Fruit fly (Drosophila melanogaster) whole organism, prepupa: ENCODE measurements around the gene CG15386.

ENCODE experiments used
- CG10631 ChIP-seq: fragments of 200-800 bp; sonication (Bioruptor generic); optimal IDR thresholded peaks from 2 replicates; lab custom pipeline; 2016; ENCODE audit warnings: missing biosample characterization, missing genetic modification characterization
- CG10669 ChIP-seq: fragments of 200-800 bp; sonication (Bioruptor generic); optimal IDR thresholded peaks from 3 replicates; lab custom pipeline; 2018; ENCODE audit warnings: missing biosample characterization, mild to moderate bottlenecking, missing genetic modification characterization, moderate library complexity
- CG11294 ChIP-seq: fragments of 200-800 bp; sonication (Bioruptor generic); IDR thresholded peaks from 2 replicates; pipeline ENCODE4 v1.3.6; 2022; ENCODE audit warnings: missing biosample characterization, missing genetic modification characterization
- CG11762 ChIP-seq: fragments of 200-800 bp; sonication (Bioruptor generic); optimal IDR thresholded peaks from 3 replicates; lab custom pipeline; 2016; ENCODE audit warnings: missing biosample characterization, missing genetic modification characterization; ENCODE audit not compliant: insufficient read depth
- CG15336 ChIP-seq: fragments of 200-800 bp; sonication (Bioruptor generic); IDR thresholded peaks from 2 replicates; pipeline ENCODE4 v1.3.6; 2022; ENCODE audit warnings: missing biosample characterization, missing genetic modification characterization
- CG3032 ChIP-seq: fragments of 200-800 bp; optimal IDR thresholded peaks from 2 replicates; lab custom pipeline; 2019; ENCODE audit warnings: missing biosample characterization, mild to moderate bottlenecking, missing genetic modification characterization, moderate library complexity
- CG34406 ChIP-seq: fragments of 200-800 bp; sonication (Bioruptor generic); optimal IDR thresholded peaks from 3 replicates; lab custom pipeline; 2016; ENCODE audit warnings: missing biosample characterization, missing genetic modification characterization
- CG3919 ChIP-seq: fragments of 200-800 bp; sonication (Bioruptor generic); optimal IDR thresholded peaks from 3 replicates; lab custom pipeline; 2016; ENCODE audit warnings: missing biosample characterization, missing genetic modification characterization
- CG4318 ChIP-seq: fragments of 200-800 bp; sonication (Bioruptor generic); optimal IDR thresholded peaks from 3 replicates; lab custom pipeline; 2017; ENCODE audit warnings: missing biosample characterization, mild to moderate bottlenecking, missing genetic modification characterization
- CG6163 ChIP-seq: fragments of 200-800 bp; sonication (Bioruptor generic); IDR thresholded peaks from 3 replicates; pipeline ENCODE4 v1.3.6; 2022; ENCODE audit warnings: missing biosample characterization, missing genetic modification characterization
- CG6792 ChIP-seq: fragments of 200-800 bp; sonication (Bioruptor generic); optimal IDR thresholded peaks from 3 replicates; lab custom pipeline; 2016; ENCODE audit warnings: missing biosample characterization, missing genetic modification characterization
- CG6808 ChIP-seq: fragments of 200-800 bp; sonication (Bioruptor generic); optimal IDR thresholded peaks from 3 replicates; lab custom pipeline; 2017; ENCODE audit warnings: missing biosample characterization, missing genetic modification characterization, mild to moderate bottlenecking, moderate library complexity, missing genetic modification reagents
- CG7368 ChIP-seq: fragments of 200-800 bp; sonication (Bioruptor generic); optimal IDR thresholded peaks from 3 replicates; lab custom pipeline; 2016; ENCODE audit warnings: missing biosample characterization, missing genetic modification characterization
- CG8119 ChIP-seq: fragments of 200-800 bp; sonication (Bioruptor generic); IDR thresholded peaks from 3 replicates; pipeline ENCODE4 v1.3.6; 2022; ENCODE audit warnings: missing biosample characterization, missing genetic modification characterization
- CG9139 ChIP-seq: fragments of 200-800 bp; sonication (Bioruptor generic); optimal IDR thresholded peaks from 3 replicates; lab custom pipeline; 2017; ENCODE audit warnings: missing biosample characterization, mild to moderate bottlenecking, missing genetic modification characterization
- Eip75B ChIP-seq: fragments of 200-800 bp; sonication (Bioruptor generic); optimal IDR thresholded peaks from 3 replicates; lab custom pipeline; 2016; ENCODE audit warnings: missing biosample characterization, missing genetic modification characterization
- Eip78C ChIP-seq: fragments of 200-800 bp; sonication (Bioruptor generic); peaks from one replicate; lab custom pipeline; 2016; ENCODE audit warnings: missing biosample characterization, missing genetic modification characterization
- Eip93F ChIP-seq: fragments of 200-800 bp; sonication (Bioruptor generic); optimal IDR thresholded peaks from 2 replicates; lab custom pipeline; 2016; ENCODE audit warnings: missing biosample characterization, mild to moderate bottlenecking, missing genetic modification characterization
- Gug ChIP-seq: fragments of 200-800 bp; sonication (Bioruptor generic); IDR thresholded peaks from 2 replicates; pipeline ENCODE4 v1.3.6; 2022; ENCODE audit warnings: missing biosample characterization, missing genetic modification characterization
- Hr39 ChIP-seq: fragments of 200-800 bp; sonication (Bioruptor generic); optimal IDR thresholded peaks from 2 replicates; lab custom pipeline; 2016; ENCODE audit warnings: missing biosample characterization, missing genetic modification characterization
- Hr4 ChIP-seq: fragments of 200-800 bp; sonication (Bioruptor generic); optimal IDR thresholded peaks from 3 replicates; lab custom pipeline; 2016; ENCODE audit warnings: missing biosample characterization, missing genetic modification characterization
- Met ChIP-seq: fragments of 200-800 bp; sonication (Bioruptor generic); optimal IDR thresholded peaks from 3 replicates; lab custom pipeline; 2016; ENCODE audit warnings: missing biosample characterization, missing genetic modification characterization
- achi ChIP-seq: fragments of 200-800 bp; sonication (Bioruptor generic); optimal IDR thresholded peaks from 3 replicates; lab custom pipeline; 2016; ENCODE audit warnings: missing biosample characterization, missing genetic modification characterization
- eg ChIP-seq: fragments of 200-800 bp; sonication (Bioruptor generic); IDR thresholded peaks from 3 replicates; pipeline ENCODE4 v1.3.6; 2022; ENCODE audit warnings: missing biosample characterization, missing genetic modification characterization
- esn ChIP-seq: fragments of 200-800 bp; sonication (Bioruptor generic); optimal IDR thresholded peaks from 2 replicates; lab custom pipeline; 2016; ENCODE audit warnings: missing biosample characterization, mild to moderate bottlenecking, missing genetic modification characterization, moderate library complexity
- fd85E ChIP-seq: fragments of 200-800 bp; sonication (Bioruptor generic); optimal IDR thresholded peaks from 3 replicates; lab custom pipeline; 2016; ENCODE audit warnings: missing biosample characterization, missing genetic modification characterization
- net ChIP-seq: fragments of 200-800 bp; sonication (Bioruptor generic); optimal IDR thresholded peaks from 3 replicates; lab custom pipeline; 2016; ENCODE audit warnings: missing biosample characterization, missing genetic modification characterization
- spab ChIP-seq: fragments of 200-800 bp; sonication (Bioruptor generic); optimal IDR thresholded peaks from 2 replicates; lab custom pipeline; 2017; ENCODE audit warnings: missing biosample characterization, mild to moderate bottlenecking, missing genetic modification characterization, missing genetic modification reagents
- ss ChIP-seq, 2 experiments: fragments of 200-800 bp; sonication (Bioruptor generic); optimal IDR thresholded peaks; 2 replicates in 1 of 2; 3 replicates in 1 of 2; lab custom pipeline; 2017 to 2018; ENCODE audit warnings: mild to moderate bottlenecking in 2 of 2, missing biosample characterization in 2 of 2, missing genetic modification characterization in 2 of 2, moderate library complexity in 1 of 2
- svp ChIP-seq: fragments of 200-800 bp; sonication (Bioruptor generic); peaks from one replicate; lab custom pipeline; 2016; ENCODE audit warnings: missing biosample characterization, missing genetic modification characterization
- topi ChIP-seq: fragments of 200-800 bp; sonication (Bioruptor generic); optimal IDR thresholded peaks from 3 replicates; lab custom pipeline; 2016; ENCODE audit warnings: missing biosample characterization, missing genetic modification characterization
- vri ChIP-seq: fragments of 200-800 bp; sonication (Bioruptor generic); optimal IDR thresholded peaks from 3 replicates; lab custom pipeline; 2016; ENCODE audit warnings: missing biosample characterization, mild to moderate bottlenecking, missing genetic modification characterization

Gene CG15386

dm6 chr2L:2249578-2249977 lies 32.5 kb upstream of the CG15386 start (continued):
- TF ChIP-seq Hr39 (GFP tag; lab: Kevin White, UChicago) = peak; percentile 10
- peak; percentile 21 for TF ChIP-seq Hr4 (GFP tag; lab: Kevin White, UChicago)
- TF ChIP-seq CG3032 = no peak
- TF ChIP-seq Eip78C (GFP tag; lab: Kevin White, UChicago) = peak; percentile 63
- no peak for TF ChIP-seq vri (GFP tag; lab: Kevin White, UChicago)

dm6 chr2L:2242783-2243182 lies 25.7 kb upstream of the CG15386 start:
- TF ChIP-seq spab (GFP tag; lab: Kevin White, UChicago) = no peak
- no peak for TF ChIP-seq ss (GFP tag; optimal IDR thresholded peaks at IDR 0.05; lab: Kevin White, UChicago)
- no peak for TF ChIP-seq CG11294 (GFP tag; lab: Robert Waterston, UW)
- TF ChIP-seq CG8119 (GFP tag; lab: Robert Waterston, UW) = no peak

- TF ChIP-seq vri (GFP tag; lab: Kevin White, UChicago) (no peak), Eip75B (GFP tag; lab: Kevin White, UChicago) (no peak), CG6163 (GFP tag; lab: Robert Waterston, UW) (peak; percentile 44; the same call in 1 of the 3 replicates), fd85E (GFP tag; lab: Kevin White, UChicago) (no peak), CG3919 (GFP tag; lab: Kevin White, UChicago) (no peak), CG11762 (no peak), CG34406 (GFP tag; lab: Kevin White, UChicago) (no peak), Eip78C (GFP tag; lab: Kevin White, UChicago) (peak; percentile 64), eg (GFP tag; lab: Robert Waterston, UW) (0 out of 3 replicates have a peak, but pooled peaks have one; percentile 25), CG15336 (GFP tag; lab: Robert Waterston, UW) (no peak), Gug (GFP tag; lab: Robert Waterston, UW) (no peak), CG7368 (GFP tag; lab: Kevin White, UChicago) (no peak), Eip93F (GFP tag; lab: Kevin White, UChicago) (no peak), net (GFP tag; lab: Kevin White, UChicago) (no peak), Met (GFP tag; lab: Kevin White, UChicago) (no peak), topi (GFP tag; lab: Kevin White, UChicago) (no peak), svp (GFP tag; lab: Kevin White, UChicago) (peak; percentile 93)
Observed at dm6 chr2L:2242139-2242538, 25.1 kb upstream of the CG15386 start, which contains the start of gene CG4267. CG4267 (plus strand) TSS chr2L:2242378.

dm6 chr2L:2240493-2240892 lies 23.4 kb upstream of the CG15386 start, which contains the start of gene Tengl1:
Tengl1 (minus strand) TSS chr2L:2240593.
- TF ChIP-seq CG4318 = no peak

- TF ChIP-seq achi (GFP tag; lab: Kevin White, UChicago) = no peak
- no peak for TF ChIP-seq Gug (GFP tag; lab: Robert Waterston, UW)
- TF ChIP-seq CG6792 (GFP tag; lab: Kevin White, UChicago) = no peak
- no peak for TF ChIP-seq Eip78C (GFP tag; lab: Kevin White, UChicago)
- TF ChIP-seq CG4318 = no peak
- TF ChIP-seq CG10631 (GFP tag; lab: Kevin White, UChicago) = no peak
- no peak for TF ChIP-seq CG6808 (GFP tag; lab: Kevin White, UChicago)
- TF ChIP-seq CG11294 (GFP tag; lab: Robert Waterston, UW) = no peak
- no peak for TF ChIP-seq CG8119 (GFP tag; lab: Robert Waterston, UW)
Observed at dm6 chr2L:2239284-2239683, 22.2 kb upstream of the CG15386 start, which contains the start of gene Tengl2. Tengl2 (minus strand) TSS chr2L:2239384.

dm6 chr2L:2238151-2238550 lies 21.1 kb upstream of the CG15386 start, which contains the start of gene Tengl3:
Tengl3 (minus strand) TSS chr2L:2238251.
- TF ChIP-seq CG9139 = no peak
- TF ChIP-seq ss (GFP tag; optimal IDR thresholded peaks at IDR 0.05; lab: Kevin White, UChicago) = no peak
- no peak for TF ChIP-seq esn (GFP tag; lab: Kevin White, UChicago)
- no peak for TF ChIP-seq CG10669 (GFP tag; lab: Kevin White, UChicago)
- no peak for TF ChIP-seq net (GFP tag; lab: Kevin White, UChicago)
